Worm (Caenorhabditis elegans): ENCODE results near the gene F33G12.7.

The F33G12.7 gene

DNA sequence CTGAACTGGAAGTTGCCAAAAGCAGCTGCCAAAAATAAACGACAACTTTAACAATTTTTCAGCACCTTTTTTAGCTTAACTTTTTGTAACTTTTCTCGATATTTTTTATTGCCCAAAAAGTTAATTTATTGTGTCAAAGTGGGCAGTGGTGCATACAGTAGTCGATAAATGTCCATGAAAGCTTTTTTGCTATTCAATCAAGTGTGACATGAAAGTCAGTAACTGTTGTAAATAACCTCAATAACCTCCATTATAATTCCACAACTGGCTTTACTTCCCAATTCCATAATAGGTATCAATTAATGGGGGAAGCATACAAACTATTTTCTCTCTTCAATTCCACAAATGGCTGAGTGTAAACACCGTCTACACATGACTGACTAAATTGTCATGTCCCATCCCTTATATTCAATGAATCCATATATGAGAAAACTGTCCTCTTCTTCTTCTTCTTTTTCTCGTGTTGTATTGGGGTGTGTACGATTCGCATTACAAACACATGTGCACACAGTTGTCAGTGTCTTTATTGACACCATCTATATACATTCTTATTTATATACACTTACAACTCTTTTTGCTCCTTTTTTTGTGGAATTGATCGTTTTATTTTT lies 7.8 kb upstream of the F33G12.7 start:
- TF ChIP-seq Y79H2A.3 (GFP tag; conservative IDR thresholded peaks at IDR 0.05) (no peak), snpc-3.4 (tag; optimal IDR thresholded peaks at IDR 0.05) (no peak), zfh-2 (GFP tag; conservative IDR thresholded peaks at IDR 0.05) (no peak), madf-8 (GFP tag; conservative IDR thresholded peaks at IDR 0.05) (no peak), ekl-4 (GFP tag; IDR thresholded peaks at IDR 0.05) (no peak), nfya-1 (tag; optimal IDR thresholded peaks at IDR 0.05; ENCODE audit: borderline replicate concordance, insufficient read depth) (no peak), lsy-27 (tag; optimal IDR thresholded peaks at IDR 0.05; ENCODE audit: borderline replicate concordance, insufficient read depth) (no peak), mel-28 (tag; optimal IDR thresholded peaks at IDR 0.05; ENCODE audit: borderline replicate concordance) (no peak), nfyb-1 (GFP tag; IDR thresholded peaks at IDR 0.05) (no peak), nhr-90 (tag; optimal IDR thresholded peaks at IDR 0.05) (no peak), ztf-18 (tag; optimal IDR thresholded peaks at IDR 0.05) (no peak), madf-10 (tag; optimal IDR thresholded peaks at IDR 0.05) (no peak), dpff-1 (tag; optimal IDR thresholded peaks at IDR 0.05) (no peak)

DNA sequence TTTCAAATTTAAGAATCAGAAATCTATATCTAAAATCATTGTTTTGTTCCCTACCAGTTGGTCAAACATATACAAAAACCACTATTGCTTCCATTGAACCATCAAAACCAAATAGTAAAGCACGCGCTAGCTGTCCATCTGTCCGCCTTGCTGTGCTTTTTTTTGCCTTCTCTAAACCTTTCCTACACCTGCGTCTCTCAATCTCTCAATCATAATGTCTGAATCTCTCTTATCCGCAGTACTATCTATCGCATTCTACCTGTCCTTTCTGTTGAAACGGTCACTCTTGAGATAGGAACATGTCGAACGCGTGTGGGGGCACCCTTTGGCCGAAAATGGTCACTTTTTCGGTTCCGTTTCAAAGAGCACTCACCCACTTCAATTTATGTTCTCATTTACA lies 6.8 kb upstream of the F33G12.7 start:
- peak; percentile 70; the same call in 1 of the 2 replicates for TF ChIP-seq hmg-1.2 (GFP tag; IDR thresholded peaks at IDR 0.05)
- no peak for TF ChIP-seq snpc-3.4 (tag; optimal IDR thresholded peaks at IDR 0.05)
- TF ChIP-seq cebp-1 (GFP tag; IDR thresholded peaks at IDR 0.05) = no peak
- TF ChIP-seq cebp-1 (tag; optimal IDR thresholded peaks at IDR 0.05) = peak; percentile 19

DNA sequence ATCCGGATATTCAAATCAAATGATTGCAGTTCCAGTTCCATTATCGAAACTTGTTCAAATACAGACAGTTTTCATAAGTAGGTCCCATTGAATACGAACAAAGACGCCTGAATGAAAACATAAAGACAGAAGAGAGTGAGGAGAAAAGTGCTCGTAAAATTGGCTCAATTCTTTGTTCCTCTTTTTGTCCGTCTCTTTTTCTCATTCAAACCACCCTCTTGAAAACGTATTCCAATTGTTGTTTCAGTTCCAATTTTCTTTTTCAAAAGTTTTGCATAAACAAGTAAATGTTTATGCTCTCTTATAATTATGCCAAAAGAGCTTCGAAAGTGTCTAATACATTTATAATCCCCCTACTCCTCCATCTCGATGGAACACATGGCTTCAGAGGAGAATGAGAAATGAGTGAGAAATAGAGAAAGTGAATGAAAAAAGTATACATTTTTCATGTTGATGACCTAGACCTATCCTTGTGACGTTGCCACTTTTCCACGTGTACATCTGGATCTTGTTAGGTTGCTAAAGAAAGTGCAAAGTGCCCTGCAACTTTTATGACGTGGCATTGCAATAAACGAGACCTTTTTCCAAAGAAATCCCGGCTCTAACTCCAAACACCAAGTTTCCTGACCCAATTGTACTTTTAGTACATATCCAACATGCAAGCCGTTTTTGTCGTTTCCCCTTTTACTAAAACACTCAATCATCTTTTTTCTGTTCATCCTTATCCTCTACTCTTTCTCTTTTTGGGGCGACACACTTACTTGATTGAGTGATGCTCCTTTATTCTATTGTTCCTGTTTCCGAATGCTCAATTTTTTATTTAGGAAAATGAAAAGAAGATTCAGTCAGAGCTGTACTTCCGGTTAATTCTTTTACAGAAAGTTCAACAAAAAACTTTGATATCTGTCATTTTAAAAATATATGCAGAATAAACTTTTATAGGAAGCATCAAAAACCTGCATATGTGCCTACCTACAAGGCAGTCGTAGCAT lies 6.0 kb upstream of the F33G12.7 start:
- TF ChIP-seq lir-1 (GFP tag; conservative IDR thresholded peaks at IDR 0.05) = no peak
- no peak for TF ChIP-seq nhr-179 (tag; optimal IDR thresholded peaks at IDR 0.05)
- no peak for TF ChIP-seq him-1 (tag; optimal IDR thresholded peaks at IDR 0.05)
- no peak for TF ChIP-seq Y53G8AR.9 (GFP tag; conservative IDR thresholded peaks at IDR 0.05)

DNA sequence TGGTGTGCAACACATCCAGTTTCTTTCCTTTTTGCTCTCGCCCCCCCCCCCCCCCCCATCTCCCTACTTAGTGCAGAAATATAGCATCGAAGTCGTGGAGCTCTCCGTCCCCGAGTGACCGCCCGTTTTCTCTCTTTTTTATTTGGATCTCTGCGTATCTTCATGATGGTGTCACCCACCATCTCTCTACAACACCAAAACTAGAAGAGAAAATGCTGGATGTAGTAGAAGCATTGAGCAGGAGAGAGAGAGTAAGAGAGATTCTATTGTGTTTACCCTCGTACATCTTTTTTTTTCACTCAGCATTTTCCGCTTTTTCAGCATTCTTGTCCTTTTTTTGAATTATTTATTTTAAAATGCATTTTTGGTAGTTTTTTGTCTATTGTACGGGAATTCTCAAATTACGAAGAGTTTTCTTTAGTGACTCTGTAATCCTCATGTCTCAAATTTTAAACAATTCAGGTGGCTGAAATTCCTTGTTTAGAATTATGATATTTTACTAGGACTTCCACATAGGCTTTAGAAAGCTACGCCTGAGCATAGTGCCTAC lies 2.0 kb upstream of the F33G12.7 start:
- TF ChIP-seq cebp-1 (GFP tag; IDR thresholded peaks at IDR 0.05) = no peak
- no peak for TF ChIP-seq cebp-1 (tag; optimal IDR thresholded peaks at IDR 0.05)
- TF ChIP-seq rpc-1 (optimal IDR thresholded peaks at IDR 0.05) = no peak
- TF ChIP-seq rpc-1 (tag; optimal IDR thresholded peaks at IDR 0.05) = no peak
- no peak for TF ChIP-seq attf-6 (GFP tag; IDR thresholded peaks at IDR 0.05)
- no peak for TF ChIP-seq F22D6.2 (tag; optimal IDR thresholded peaks at IDR 0.05)
- TF ChIP-seq F57A8.1 (GFP tag; optimal IDR thresholded peaks at IDR 0.05) = no peak
- TF ChIP-seq madf-6 (GFP tag; IDR thresholded peaks at IDR 0.05) = no peak
- no peak for TF ChIP-seq chd-7 (tag; optimal IDR thresholded peaks at IDR 0.05)
- no peak for TF ChIP-seq ceh-27 (GFP tag; optimal IDR thresholded peaks at IDR 0.05)
- no peak for TF ChIP-seq ceh-79 (tag; optimal IDR thresholded peaks at IDR 0.05)
- no peak for TF ChIP-seq tlf-1 (GFP tag; optimal IDR thresholded peaks at IDR 0.05)
- TF ChIP-seq dox-1 (GFP tag; IDR thresholded peaks at IDR 0.05) = no peak

Data from whole organism, young adult.